Worm (Caenorhabditis elegans): ENCODE results near the gene oatr-1.

Gene oatr-1

ce11 chrIII:6382987-6383602 is 12.9 kb downstream of the oatr-1 start, which contains the start of gene let-716:
let-716 (plus strand) TSS chrIII:6383552.
- no peak for TF ChIP-seq med-1 (GFP tag; optimal IDR thresholded peaks at IDR 0.05; ENCODE audit: insufficient read depth)
- no peak for TF ChIP-seq klf-2 (GFP tag; conservative IDR thresholded peaks at IDR 0.05)
- no peak for TF ChIP-seq T22C8.4 (GFP tag; IDR thresholded peaks at IDR 0.05)
- no peak for TF ChIP-seq cog-1 (tag; optimal IDR thresholded peaks at IDR 0.05)
- TF ChIP-seq flt-1 (GFP tag; IDR thresholded peaks at IDR 0.05), result no peak
- no peak for TF ChIP-seq ztf-23 (GFP tag; IDR thresholded peaks at IDR 0.05)
- TF ChIP-seq ref-1 (GFP tag; conservative IDR thresholded peaks at IDR 0.05), result no peak
- no peak for TF ChIP-seq tab-1 (GFP tag; IDR thresholded peaks at IDR 0.05)
- TF ChIP-seq ztf-29 (GFP tag; IDR thresholded peaks at IDR 0.05), result no peak

DNA sequence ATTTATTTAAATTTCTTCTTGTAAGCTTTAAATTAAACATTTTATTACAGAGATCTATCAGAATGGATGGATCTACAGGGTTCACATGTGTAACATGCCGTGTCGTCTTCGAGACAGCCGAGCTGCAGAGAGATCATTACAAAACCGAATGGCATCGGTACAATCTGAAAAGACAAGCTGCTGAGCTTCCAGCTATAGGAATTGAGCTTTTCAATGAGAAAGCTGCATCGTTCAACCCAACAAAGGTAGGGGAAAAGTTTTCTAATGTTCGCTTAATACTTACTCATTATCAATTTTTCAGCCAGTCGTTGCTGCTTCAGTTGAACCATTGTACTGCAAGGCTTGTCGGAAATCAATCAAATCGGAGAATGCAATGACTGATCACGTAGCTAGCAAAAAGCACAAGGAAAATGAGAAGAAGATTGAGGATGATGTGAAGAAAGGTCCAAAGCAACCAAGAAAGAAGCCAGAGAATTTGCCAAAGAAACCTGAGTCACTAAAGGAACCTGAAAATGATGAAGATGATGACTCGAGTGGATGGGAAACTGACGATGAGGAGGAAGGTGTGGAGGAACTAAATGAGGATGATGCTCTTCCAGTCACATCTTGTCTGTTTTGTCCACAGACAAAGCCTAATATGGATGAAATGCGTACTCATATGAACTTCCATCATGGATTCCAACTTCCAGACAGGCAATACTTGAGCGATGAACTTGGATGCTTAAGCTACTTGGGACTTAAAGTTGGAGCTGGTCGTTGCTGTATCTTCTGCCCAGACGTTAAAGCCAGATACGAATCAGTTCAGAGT is 14.2 kb downstream of the oatr-1 start, which contains the start of gene znf-622:
TSS of gene znf-622 (plus strand) at position 51 of the 808 bp plus-strand sequence.
- TF ChIP-seq med-1 (GFP tag; optimal IDR thresholded peaks at IDR 0.05; ENCODE audit: insufficient read depth), result no peak
- TF ChIP-seq klf-2 (GFP tag; conservative IDR thresholded peaks at IDR 0.05), result no peak
- TF ChIP-seq cog-1 (tag; optimal IDR thresholded peaks at IDR 0.05), result no peak
- TF ChIP-seq ztf-29 (GFP tag; IDR thresholded peaks at IDR 0.05), result no peak
- no peak for TF ChIP-seq flt-1 (GFP tag; IDR thresholded peaks at IDR 0.05)
- TF ChIP-seq T22C8.4 (GFP tag; IDR thresholded peaks at IDR 0.05), result no peak
- no peak for TF ChIP-seq ztf-23 (GFP tag; IDR thresholded peaks at IDR 0.05)

DNA sequence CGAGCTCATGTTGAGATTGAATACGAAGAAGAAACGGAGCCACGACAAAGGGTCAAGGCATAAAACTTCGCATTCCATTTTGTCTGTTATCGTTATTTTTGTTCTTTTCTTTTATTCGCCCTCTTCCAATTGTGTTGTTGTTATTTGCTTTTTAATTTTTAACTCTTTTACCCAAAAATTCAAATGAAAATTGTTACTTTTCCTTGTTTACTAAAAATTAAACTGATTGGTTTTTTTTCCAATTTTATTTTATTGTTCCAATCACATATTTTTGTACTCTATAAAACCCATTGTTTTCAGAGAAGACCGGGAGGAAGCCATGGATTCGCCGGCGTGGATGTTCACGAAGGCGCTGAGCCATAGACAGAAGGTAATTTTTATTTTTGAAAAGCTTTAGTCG is 15.5 kb downstream of the oatr-1 start, which contains the start of gene C16A3.5:
TSS of gene C16A3.5 (plus strand) at position 301 of the 400 bp plus-strand sequence.
- no peak for TF ChIP-seq ztf-29 (GFP tag; IDR thresholded peaks at IDR 0.05)
- TF ChIP-seq cog-1 (tag; optimal IDR thresholded peaks at IDR 0.05), result no peak
- TF ChIP-seq klf-2 (GFP tag; conservative IDR thresholded peaks at IDR 0.05), result no peak
- TF ChIP-seq ref-1 (GFP tag; conservative IDR thresholded peaks at IDR 0.05), result no peak
- TF ChIP-seq med-1 (GFP tag; optimal IDR thresholded peaks at IDR 0.05; ENCODE audit: insufficient read depth), result no peak
- no peak for TF ChIP-seq tab-1 (GFP tag; IDR thresholded peaks at IDR 0.05)
- TF ChIP-seq T22C8.4 (GFP tag; IDR thresholded peaks at IDR 0.05), result no peak
- no peak for TF ChIP-seq ztf-23 (GFP tag; IDR thresholded peaks at IDR 0.05)
- no peak for TF ChIP-seq flt-1 (GFP tag; IDR thresholded peaks at IDR 0.05)

DNA sequence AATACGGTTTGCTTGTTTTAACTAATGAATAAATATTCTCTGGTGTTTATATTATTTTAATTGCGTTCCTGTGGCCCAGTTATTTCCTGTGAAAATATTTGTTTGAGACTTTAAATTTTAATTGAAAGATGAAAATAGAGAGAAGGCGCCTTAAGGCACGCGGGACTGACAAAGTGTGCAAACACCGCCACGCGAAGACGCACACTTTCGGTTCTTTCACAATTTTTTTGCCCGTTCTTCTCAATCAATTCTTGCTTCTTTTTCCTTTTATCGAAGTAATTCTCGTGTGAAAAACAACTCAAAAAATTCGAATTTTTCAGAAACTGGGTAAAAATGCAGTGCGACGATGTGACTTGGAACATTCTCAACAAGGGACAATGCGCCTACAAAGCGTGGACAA is 16.9 kb downstream of the oatr-1 start, which contains the start of gene C16A3.6:
TSS of gene C16A3.6 (plus strand) at position 84 of the 400 bp plus-strand sequence.
- TF ChIP-seq cog-1 (tag; optimal IDR thresholded peaks at IDR 0.05) (no peak), flt-1 (GFP tag; IDR thresholded peaks at IDR 0.05) (peak; percentile 63; the same call in 1 of the 2 replicates)

ce11 chrIII:6374947-6375415 is 21.0 kb downstream of the oatr-1 start, which contains the start of the genes rps-13 and nfx-1:
rps-13 (minus strand) TSS chrIII:6374997.
nfx-1 (plus strand) TSS chrIII:6375379.
- peak; percentile 65 for TF ChIP-seq cog-1 (tag; optimal IDR thresholded peaks at IDR 0.05)
- TF ChIP-seq flt-1 (GFP tag; IDR thresholded peaks at IDR 0.05), result peak; percentile 72
- TF ChIP-seq T22C8.4 (GFP tag; IDR thresholded peaks at IDR 0.05), result no peak

DNA sequence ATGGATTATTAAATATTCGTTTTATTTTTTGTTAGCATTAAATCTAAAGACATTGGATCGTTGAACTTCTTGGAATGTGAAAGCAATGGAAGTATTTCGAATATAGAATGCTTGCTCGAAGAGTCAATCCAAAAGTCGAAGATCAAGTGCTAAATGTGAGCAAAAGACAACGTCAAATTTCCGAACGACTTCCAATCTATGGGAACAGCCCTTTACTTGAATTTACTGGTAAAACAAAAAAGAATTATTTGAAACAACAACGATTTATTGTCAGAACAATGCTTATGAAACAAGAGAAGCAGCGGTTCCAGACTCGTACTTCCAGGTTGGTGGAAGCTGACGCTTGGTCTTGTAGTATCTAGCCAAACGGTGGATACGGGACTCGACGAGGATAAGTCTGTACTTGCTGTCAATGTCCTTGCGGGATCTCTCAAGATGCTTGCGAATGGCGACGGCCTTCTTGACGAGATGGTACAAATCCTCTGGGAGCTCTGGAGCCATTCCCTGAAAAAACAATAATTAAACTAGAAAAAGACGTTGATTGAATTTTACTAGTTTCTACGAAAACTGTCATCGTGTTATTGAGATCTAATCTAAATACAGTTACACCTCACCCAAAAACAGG is 22.0 kb downstream of the oatr-1 start:
- TF ChIP-seq ref-1 (GFP tag; conservative IDR thresholded peaks at IDR 0.05), result no peak
- TF ChIP-seq flt-1 (GFP tag; IDR thresholded peaks at IDR 0.05), result no peak
- no peak for TF ChIP-seq cog-1 (tag; optimal IDR thresholded peaks at IDR 0.05)
- no peak for TF ChIP-seq tab-1 (GFP tag; IDR thresholded peaks at IDR 0.05)
- TF ChIP-seq T22C8.4 (GFP tag; IDR thresholded peaks at IDR 0.05), result no peak
- TF ChIP-seq ztf-23 (GFP tag; IDR thresholded peaks at IDR 0.05), result no peak
- no peak for TF ChIP-seq klf-2 (GFP tag; conservative IDR thresholded peaks at IDR 0.05)
- TF ChIP-seq ztf-29 (GFP tag; IDR thresholded peaks at IDR 0.05), result no peak
- TF ChIP-seq med-1 (GFP tag; optimal IDR thresholded peaks at IDR 0.05; ENCODE audit: insufficient read depth), result no peak

DNA sequence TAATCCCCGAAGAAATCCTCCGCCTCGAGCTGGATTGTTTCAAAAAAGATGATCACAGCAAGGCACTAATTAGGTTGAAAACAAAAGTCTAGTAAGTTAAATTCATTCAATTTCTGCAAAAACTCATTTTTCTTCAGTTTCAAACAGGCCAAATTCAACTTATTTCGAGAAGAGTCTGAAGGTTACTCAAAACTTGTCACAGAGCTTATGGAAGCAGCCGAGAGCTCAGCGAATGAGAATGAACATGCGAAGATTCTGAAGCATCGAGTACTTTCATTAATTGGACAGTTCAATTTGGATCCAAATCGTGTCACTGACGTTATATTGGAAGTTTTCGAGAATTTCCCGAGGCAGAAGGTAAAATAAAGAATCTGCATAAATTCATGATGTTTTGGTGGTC is 27.5 kb downstream of the oatr-1 start:
- TF ChIP-seq flt-1 (GFP tag; IDR thresholded peaks at IDR 0.05) (no peak), ztf-23 (GFP tag; IDR thresholded peaks at IDR 0.05) (no peak), tab-1 (GFP tag; IDR thresholded peaks at IDR 0.05) (no peak), ztf-29 (GFP tag; IDR thresholded peaks at IDR 0.05) (no peak), cog-1 (tag; optimal IDR thresholded peaks at IDR 0.05) (no peak), med-1 (GFP tag; optimal IDR thresholded peaks at IDR 0.05; ENCODE audit: insufficient read depth) (no peak), T22C8.4 (GFP tag; IDR thresholded peaks at IDR 0.05) (no peak)

DNA sequence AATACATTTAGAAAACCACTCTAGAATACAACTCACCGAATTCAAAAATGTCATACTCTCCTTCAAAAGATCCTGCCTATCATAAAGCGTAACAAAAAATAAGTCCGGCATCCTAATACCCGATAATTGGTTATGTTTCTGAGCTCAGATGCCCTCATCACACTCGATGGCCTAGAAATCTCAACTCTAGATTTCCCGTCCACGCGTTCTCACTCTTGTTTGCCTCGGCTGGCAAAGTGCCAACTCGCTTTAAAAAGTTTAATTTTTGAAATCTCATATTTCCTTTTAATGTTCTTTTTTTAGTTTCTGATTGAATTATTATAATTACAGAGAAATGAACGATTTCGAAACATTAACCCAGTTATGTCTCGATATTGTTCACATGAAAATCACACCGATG is 28.3 kb downstream of the oatr-1 start, which contains the start of the genes C56G2.15 and thoc-2:
TSS of gene C56G2.15 (minus strand) at position 188 of the 400 bp plus-strand sequence.
TSS of gene thoc-2 (plus strand) at position 331 of the 400 bp plus-strand sequence.
- no peak for TF ChIP-seq tab-1 (GFP tag; IDR thresholded peaks at IDR 0.05)
- TF ChIP-seq ref-1 (GFP tag; conservative IDR thresholded peaks at IDR 0.05), result no peak
- no peak for TF ChIP-seq flt-1 (GFP tag; IDR thresholded peaks at IDR 0.05)
- no peak for TF ChIP-seq klf-2 (GFP tag; conservative IDR thresholded peaks at IDR 0.05)

DNA sequence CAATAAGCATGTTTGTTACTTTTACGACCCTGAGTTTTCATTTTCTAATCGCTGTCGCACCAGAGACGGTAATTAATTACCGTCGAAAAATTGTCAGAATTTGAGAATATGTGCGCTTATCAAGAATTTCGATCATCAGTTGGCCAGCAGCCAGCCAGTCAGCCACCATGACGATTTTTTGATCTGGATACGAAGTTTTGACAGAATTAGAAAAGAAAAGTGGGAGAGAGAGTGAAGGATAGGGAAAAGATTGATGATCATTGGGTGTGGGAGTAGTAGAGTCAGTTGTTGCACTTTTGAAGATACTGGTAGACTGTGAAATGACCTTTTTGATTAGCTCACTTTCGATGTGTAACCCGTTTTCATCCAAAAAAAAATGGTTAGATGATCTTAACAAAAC is 31.6 kb downstream of the oatr-1 start:
- no peak for TF ChIP-seq ztf-23 (GFP tag; IDR thresholded peaks at IDR 0.05)
- TF ChIP-seq ref-1 (GFP tag; conservative IDR thresholded peaks at IDR 0.05), result no peak
- TF ChIP-seq tab-1 (GFP tag; IDR thresholded peaks at IDR 0.05), result no peak
- no peak for TF ChIP-seq med-1 (GFP tag; optimal IDR thresholded peaks at IDR 0.05; ENCODE audit: insufficient read depth)
